Fruit fly (Drosophila melanogaster) whole organism, pupa: ENCODE measurements around the gene Dbp21E2.
A peak's percentile ranks its signal among the peaks of the same experiment; 100 is the strongest.

Experiments used
- CG14655 ChIP-seq: fragments of 200-800 bp; sonication (Bioruptor generic); optimal IDR thresholded peaks from 3 replicates; lab custom pipeline; 2017; ENCODE audit warnings: mild to moderate bottlenecking, missing biosample characterization, missing genetic modification reagents, missing genetic modification characterization
- CG17806 ChIP-seq: fragments of 200-800 bp; sonication (Bioruptor generic); optimal IDR thresholded peaks from 2 replicates; lab custom pipeline; 2018; ENCODE audit warnings: missing biosample characterization, mild to moderate bottlenecking, missing genetic modification characterization, moderate library complexity
- CG34367 ChIP-seq: fragments of 200-800 bp; sonication (Bioruptor generic); optimal IDR thresholded peaks from 2 replicates; lab custom pipeline; 2018; ENCODE audit warnings: missing biosample characterization, mild to moderate bottlenecking, missing genetic modification characterization
- CG4496 ChIP-seq: fragments of 200-800 bp; sonication (Bioruptor generic); IDR thresholded peaks from 3 replicates; pipeline ENCODE4 v1.3.6; 2022; ENCODE audit warnings: missing biosample characterization, missing genetic modification characterization
- CG8301 ChIP-seq: fragments of 200-800 bp; sonication (Bioruptor generic); optimal IDR thresholded peaks from 2 replicates; lab custom pipeline; 2018; ENCODE audit warnings: missing biosample characterization, mild to moderate bottlenecking, missing genetic modification characterization

dm6 chr2L:825768-826263, 14.4 kb downstream of the Dbp21E2 start, which contains the start of the genes CG3862 and dock:
- peak; percentile 58 for TF ChIP-seq CG4496 (GFP tag; lab: Robert Waterston, UW)
- no peak for TF ChIP-seq CG8301 (tag; lab: Kevin White, UChicago)
- no peak for TF ChIP-seq CG34367
- TF ChIP-seq CG14655: no peak
- no peak for TF ChIP-seq CG17806
